Worm (Caenorhabditis elegans): ENCODE measurements around the gene F58G1.8.
A peak's percentile ranks its signal among the peaks of the same experiment; 100 is the strongest.

The F58G1.8 gene

DNA sequence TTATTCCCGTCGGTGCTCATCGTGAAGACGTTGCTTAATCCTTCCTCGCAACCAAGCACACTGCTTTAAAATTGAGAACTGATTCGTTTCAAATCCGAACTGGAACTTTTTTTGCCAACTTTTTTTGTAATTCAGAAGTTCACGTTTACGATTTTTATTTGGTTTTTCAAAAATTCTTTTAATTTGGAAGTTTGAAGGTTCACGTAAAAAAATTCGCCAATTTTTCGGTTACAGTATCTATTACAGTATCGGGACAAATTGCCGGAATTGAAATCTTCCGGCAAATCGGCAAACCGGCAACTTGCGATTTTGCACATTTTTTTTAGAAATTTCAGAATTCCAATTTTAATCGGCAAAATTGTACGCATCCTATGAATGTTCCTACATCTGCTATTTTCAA is 2.8 kb upstream of the F58G1.8 start, which contains the start of gene F58G1.3:
TSS of gene F58G1.3 (minus strand) at position 101 of the 400 bp plus-strand sequence.
- no peak for TF ChIP-seq cebp-2 (GFP tag; IDR thresholded peaks at IDR 0.05)
- no peak for TF ChIP-seq zim-3 (tag; optimal IDR thresholded peaks at IDR 0.05)
- TF ChIP-seq snpc-3.4 (tag; optimal IDR thresholded peaks at IDR 0.05) = no peak
- no peak for TF ChIP-seq Y79H2A.3 (GFP tag; conservative IDR thresholded peaks at IDR 0.05)
- no peak for TF ChIP-seq Y53F4B.3 (GFP tag; IDR thresholded peaks at IDR 0.05)
- TF ChIP-seq Y67H2A.10 (GFP tag; conservative IDR thresholded peaks at IDR 0.05) = no peak
- no peak for TF ChIP-seq F57A8.1 (GFP tag; optimal IDR thresholded peaks at IDR 0.05)
- TF ChIP-seq ets-4 (GFP tag; optimal IDR thresholded peaks at IDR 0.05) = no peak
- no peak for TF ChIP-seq athp-1 (tag; optimal IDR thresholded peaks at IDR 0.05)
- no peak for TF ChIP-seq snpc-4 (GFP tag; optimal IDR thresholded peaks at IDR 0.05)
- no peak for TF ChIP-seq snpc-4 (tag; optimal IDR thresholded peaks at IDR 0.05)
- no peak for TF ChIP-seq hlh-12 (tag; optimal IDR thresholded peaks at IDR 0.05)
- TF ChIP-seq ztf-28 (GFP tag; IDR thresholded peaks at IDR 0.05) = no peak

DNA sequence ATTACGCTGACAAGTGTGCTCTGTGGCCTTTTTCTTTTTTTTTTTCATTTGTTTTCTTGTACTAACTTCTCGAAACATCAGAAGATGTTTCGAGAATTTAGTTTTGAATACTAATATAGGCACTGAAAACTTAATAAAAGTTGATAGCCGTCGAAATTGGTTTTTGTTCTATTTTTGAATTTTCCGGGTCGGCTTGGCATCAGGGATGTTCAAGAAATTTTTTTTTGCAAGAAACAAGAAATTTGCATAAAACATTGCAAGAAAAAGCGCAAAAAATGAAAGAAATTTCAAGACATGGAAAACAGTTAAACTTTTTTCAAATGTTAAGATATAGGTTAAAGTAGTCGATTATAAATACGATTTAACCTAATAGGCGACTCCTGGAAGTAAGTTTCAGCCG is 2.2 kb downstream of the F58G1.8 start:
- TF ChIP-seq F39B2.1 (GFP tag; IDR thresholded peaks at IDR 0.05) (no peak), lin-40 (tag; optimal IDR thresholded peaks at IDR 0.05) (no peak), B0336.3 (GFP tag; IDR thresholded peaks at IDR 0.05) (no peak), F57C9.4 (tag; optimal IDR thresholded peaks at IDR 0.05) (no peak), mel-28 (tag; optimal IDR thresholded peaks at IDR 0.05; ENCODE audit: borderline replicate concordance) (no peak), Y95B8A.8 (GFP tag; IDR thresholded peaks at IDR 0.05) (no peak), C06A6.2 (GFP tag; conservative IDR thresholded peaks at IDR 0.05) (no peak), atf-7 (tag; optimal IDR thresholded peaks at IDR 0.05) (no peak), zim-3 (tag; optimal IDR thresholded peaks at IDR 0.05) (no peak), ekl-4 (GFP tag; IDR thresholded peaks at IDR 0.05) (peak; percentile 68), pha-4 (tag; optimal IDR thresholded peaks at IDR 0.05) (no peak), snpc-3.4 (tag; optimal IDR thresholded peaks at IDR 0.05) (peak; percentile 24), nhr-120 (GFP tag; IDR thresholded peaks at IDR 0.05) (no peak), mcd-1 (GFP tag; IDR thresholded peaks at IDR 0.05) (no peak), mes-4 (tag; optimal IDR thresholded peaks at IDR 0.05) (no peak), lin-54 (GFP tag; optimal IDR thresholded peaks at IDR 0.05) (peak; percentile 30), snpc-1.1 (tag; optimal IDR thresholded peaks at IDR 0.05; ENCODE audit: insufficient read depth) (peak; percentile 47), B0035.1 (tag; optimal IDR thresholded peaks at IDR 0.05) (no peak), him-1 (tag; optimal IDR thresholded peaks at IDR 0.05) (peak; percentile 46), nhr-27 (tag; optimal IDR thresholded peaks at IDR 0.05) (no peak), cebp-1 (GFP tag; IDR thresholded peaks at IDR 0.05) (no peak), cebp-1 (tag; optimal IDR thresholded peaks at IDR 0.05) (no peak), K11D2.4 (GFP tag; IDR thresholded peaks at IDR 0.05) (no peak), ZK185.1 (tag; optimal IDR thresholded peaks at IDR 0.05; ENCODE audit: poor library complexity, severe bottlenecking) (no peak), egl-44 (GFP tag; IDR thresholded peaks at IDR 0.05) (no peak), chd-7 (tag; optimal IDR thresholded peaks at IDR 0.05) (peak; percentile 6), ceh-91 (GFP tag; IDR thresholded peaks at IDR 0.05) (no peak), F52B5.7 (tag; optimal IDR thresholded peaks at IDR 0.05) (no peak), ztf-3 (GFP tag; optimal IDR thresholded peaks at IDR 0.05) (no peak), efl-1 (GFP tag; optimal IDR thresholded peaks at IDR 0.05) (no peak), hlh-26 (GFP tag; conservative IDR thresholded peaks at IDR 0.05) (no peak), F37B4.10 (GFP tag; IDR thresholded peaks at IDR 0.05) (no peak), ztf-25 (GFP tag; IDR thresholded peaks at IDR 0.05) (0 out of 2 replicates have a peak, but pooled peaks have one; percentile 11), somi-1 (GFP tag; optimal IDR thresholded peaks at IDR 0.05) (no peak), F57A8.1 (GFP tag; optimal IDR thresholded peaks at IDR 0.05) (no peak), ceh-79 (tag; optimal IDR thresholded peaks at IDR 0.05) (no peak), tbp1 (GFP tag; optimal IDR thresholded peaks at IDR 0.05) (no peak), ztf-6 (GFP tag; IDR thresholded peaks at IDR 0.05) (no peak), nhr-179 (tag; optimal IDR thresholded peaks at IDR 0.05) (no peak)

Data from whole organism, young adult.